Worm (Caenorhabditis elegans) whole organism, L4 larva: ENCODE results near the gene str-87.

Experiments
- F26F4.8 ChIP-seq: fragments of 200-800 bp; sonication (Bioruptor generic); conservative IDR thresholded peaks from 2 replicates; pipeline ENCODE4 v1.3.6; 2022; ENCODE audit warnings: missing genetic modification characterization, missing compliant biosample characterization
- F49E8.2 ChIP-seq: sonication (generic microtip); optimal IDR thresholded peaks from 2 replicates; lab custom pipeline; 2016; ENCODE audit warnings: missing compliant biosample characterization, mild to moderate bottlenecking, missing genetic modification characterization, borderline replicate concordance
- T26A8.4 ChIP-seq: fragments of 200-800 bp; sonication (Bioruptor generic); IDR thresholded peaks from 2 replicates; pipeline ENCODE4 v1.3.6; 2022; ENCODE audit warnings: missing genetic modification characterization, missing compliant biosample characterization
- Y48G9A.11 ChIP-seq: fragments of 200-800 bp; sonication (Bioruptor generic); IDR thresholded peaks from 2 replicates; pipeline ENCODE4 v1.3.6; 2022; ENCODE audit warnings: missing genetic modification reagents, missing genetic modification characterization, missing compliant biosample characterization
- Y5F2A.4 ChIP-seq: fragments of 200-800 bp; sonication (Bioruptor generic); optimal IDR thresholded peaks from 2 replicates; lab custom pipeline; 2018; ENCODE audit warnings: mild to moderate bottlenecking, missing genetic modification characterization, missing compliant biosample characterization
- Y75B8A.6 ChIP-seq: fragments of 200-800 bp; sonication (Bioruptor generic); IDR thresholded peaks from 2 replicates; pipeline ENCODE4 v1.3.6; 2022; ENCODE audit warnings: missing genetic modification reagents, missing genetic modification characterization, missing compliant biosample characterization
- aha-1 ChIP-seq: fragments of 150-350 bp; peaks from one replicate; lab custom pipeline; 2014; ENCODE audit warnings: missing biosample characterization, missing genetic modification characterization
- aly-2 ChIP-seq: sonication (generic microtip); optimal IDR thresholded peaks from 2 replicates; lab custom pipeline; 2018; ENCODE audit warnings: missing biosample characterization, missing genetic modification characterization
- ceh-20 ChIP-seq: fragments of 200-800 bp; sonication (Bioruptor generic); IDR thresholded peaks from 2 replicates; pipeline ENCODE4 v1.3.6; 2022; ENCODE audit warnings: missing genetic modification reagents, missing genetic modification characterization, missing compliant biosample characterization
- ceh-28 ChIP-seq: fragments of 150-350 bp; optimal IDR thresholded peaks from 2 replicates; lab custom pipeline; 2014; ENCODE audit warnings: missing biosample characterization, missing genetic modification reagents, missing genetic modification characterization
- ceh-32 ChIP-seq: sonication (generic microtip); optimal IDR thresholded peaks from 2 replicates; lab custom pipeline; 2016; ENCODE audit warnings: mild to moderate bottlenecking, missing genetic modification characterization, missing compliant biosample characterization; ENCODE audit not compliant: poor library complexity
- cey-2 ChIP-seq: sonication (generic microtip); optimal IDR thresholded peaks from 3 replicates; lab custom pipeline; 2017; ENCODE audit warnings: missing genetic modification characterization, mild to moderate bottlenecking, missing compliant biosample characterization, antibody characterized with exemption, borderline replicate concordance; ENCODE audit not compliant: insufficient read depth
- daf-16 ChIP-seq, 3 experiments: sonication (generic microtip); optimal IDR thresholded peaks; 2 replicates each; lab custom pipeline; 2016 to 2017; ENCODE audit warnings: missing genetic modification characterization in 3 of 3, missing genetic modification reagents in 3 of 3, mild to moderate bottlenecking in 2 of 3, missing compliant biosample characterization in 2 of 3, missing biosample characterization in 1 of 3, moderate library complexity in 1 of 3
- daf-19 ChIP-seq: fragments of 200-800 bp; sonication (Bioruptor generic); conservative IDR thresholded peaks from 2 replicates; pipeline ENCODE4 v1.3.6; 2022; ENCODE audit warnings: missing genetic modification characterization, missing compliant biosample characterization
- daf-8 ChIP-seq: fragments of 200-800 bp; sonication (Bioruptor generic); IDR thresholded peaks from 2 replicates; pipeline ENCODE4 v1.3.6; 2022; ENCODE audit warnings: missing genetic modification characterization, missing compliant biosample characterization
- dve-1 ChIP-seq: sonication (generic microtip); optimal IDR thresholded peaks from 2 replicates; lab custom pipeline; 2017; ENCODE audit warnings: antibody characterized with exemption, mild to moderate bottlenecking, missing genetic modification characterization, missing compliant biosample characterization; ENCODE audit not compliant: insufficient read depth
- egl-27 ChIP-seq: sonication (generic microtip); optimal IDR thresholded peaks from 3 replicates; lab custom pipeline; 2017; ENCODE audit warnings: missing biosample characterization, missing genetic modification reagents, missing genetic modification characterization
- egl-43 ChIP-seq: fragments of 200-800 bp; sonication (Bioruptor generic); IDR thresholded peaks from 2 replicates; pipeline ENCODE4 v1.3.6; 2022; ENCODE audit warnings: missing genetic modification reagents, missing genetic modification characterization, missing compliant biosample characterization
- gei-8 ChIP-seq: fragments of 200-800 bp; sonication (Bioruptor generic); optimal IDR thresholded peaks from 2 replicates; lab custom pipeline; 2018; ENCODE audit warnings: mild to moderate bottlenecking, missing genetic modification characterization, missing compliant biosample characterization
- hlh-11 ChIP-seq: fragments of 200-800 bp; sonication (Bioruptor generic); optimal IDR thresholded peaks from 2 replicates; lab custom pipeline; 2018; ENCODE audit warnings: mild to moderate bottlenecking, missing genetic modification characterization, missing compliant biosample characterization
- hlh-30 ChIP-seq: sonication (generic microtip); optimal IDR thresholded peaks from 2 replicates; lab custom pipeline; 2017; ENCODE audit warnings: antibody characterized with exemption, mild to moderate bottlenecking, missing genetic modification characterization, missing compliant biosample characterization; ENCODE audit not compliant: insufficient read depth
- hmg-1.1 ChIP-seq: fragments of 200-800 bp; sonication (Bioruptor generic); IDR thresholded peaks from 2 replicates; pipeline ENCODE4 v1.3.6; 2022; ENCODE audit warnings: missing genetic modification reagents, missing genetic modification characterization, missing compliant biosample characterization
- lin-1 ChIP-seq: fragments of 200-800 bp; sonication (Bioruptor generic); IDR thresholded peaks from 2 replicates; pipeline ENCODE4 v1.3.6; 2022; ENCODE audit warnings: missing genetic modification reagents, missing genetic modification characterization, missing compliant biosample characterization
- lin-39 ChIP-seq: fragments of 150-350 bp; optimal IDR thresholded peaks from 2 replicates; lab custom pipeline; 2014; ENCODE audit warnings: missing biosample characterization, missing genetic modification reagents, missing genetic modification characterization
- mxl-3 ChIP-seq: fragments of 200-800 bp; sonication (Bioruptor generic); optimal IDR thresholded peaks from 2 replicates; lab custom pipeline; 2018; ENCODE audit warnings: mild to moderate bottlenecking, missing genetic modification characterization, missing compliant biosample characterization
- nhr-102 ChIP-seq: sonication (generic microtip); optimal IDR thresholded peaks from 2 replicates; lab custom pipeline; 2016; ENCODE audit warnings: mild to moderate bottlenecking, missing genetic modification characterization, moderate library complexity, missing compliant biosample characterization
- nhr-111 ChIP-seq: fragments of 200-800 bp; sonication (Bioruptor generic); optimal IDR thresholded peaks from 2 replicates; lab custom pipeline; 2018; ENCODE audit warnings: mild to moderate bottlenecking, missing genetic modification characterization, missing compliant biosample characterization
- nhr-76 ChIP-seq: fragments of 150-350 bp; optimal IDR thresholded peaks from 2 replicates; lab custom pipeline; 2014; ENCODE audit warnings: missing biosample characterization, missing genetic modification characterization
- nhr-77 ChIP-seq: fragments of 150-350 bp; optimal IDR thresholded peaks from 2 replicates; lab custom pipeline; 2014; ENCODE audit warnings: missing biosample characterization, missing genetic modification characterization
- set-16 ChIP-seq: fragments of 200-800 bp; sonication (Bioruptor generic); IDR thresholded peaks from 2 replicates; pipeline ENCODE4 v1.3.6; 2022; ENCODE audit warnings: missing genetic modification reagents, missing genetic modification characterization, missing compliant biosample characterization
- skn-1 ChIP-seq: fragments of 150-350 bp; optimal IDR thresholded peaks from 2 replicates; lab custom pipeline; 2014; ENCODE audit warnings: missing biosample characterization, missing genetic modification characterization
- snpc-4 ChIP-seq: fragments of 150-350 bp; optimal IDR thresholded peaks from 2 replicates; lab custom pipeline; 2014; ENCODE audit warnings: missing biosample characterization, missing genetic modification characterization
- tag-97 ChIP-seq: fragments of 200-800 bp; sonication (Bioruptor generic); IDR thresholded peaks from 2 replicates; pipeline ENCODE4 v1.3.6; 2022; ENCODE audit warnings: missing genetic modification characterization, missing compliant biosample characterization
- unc-130 ChIP-seq: sonication (generic microtip); optimal IDR thresholded peaks from 2 replicates; lab custom pipeline; 2016; ENCODE audit warnings: missing genetic modification reagents, missing genetic modification characterization, missing compliant biosample characterization
- unc-62 ChIP-seq, 3 experiments: fragments of 150-350 bp in 1 of 3; sonication (generic microtip); optimal IDR thresholded peaks in 2 of 3; peaks in 1 of 3; 1 replicate in 1 of 3; 2 replicates in 2 of 3; lab custom pipeline; 2014 to 2017; ENCODE audit warnings: missing biosample characterization in 3 of 3, missing genetic modification characterization in 3 of 3, missing genetic modification reagents in 3 of 3, missing genotype in 1 of 3
- vab-7 ChIP-seq: fragments of 200-800 bp; sonication (Bioruptor generic); IDR thresholded peaks from 2 replicates; pipeline ENCODE4 v1.3.6; 2022; ENCODE audit warnings: missing genetic modification reagents, missing genetic modification characterization, missing compliant biosample characterization
- zag-1 ChIP-seq: fragments of 150-350 bp; optimal IDR thresholded peaks from 2 replicates; lab custom pipeline; 2014; ENCODE audit warnings: missing biosample characterization, missing genetic modification characterization
- zfp-2 ChIP-seq: sonication (generic microtip); optimal IDR thresholded peaks from 2 replicates; lab custom pipeline; 2016; ENCODE audit warnings: mild to moderate bottlenecking, missing genetic modification characterization, missing compliant biosample characterization
- zfp-3 ChIP-seq: fragments of 200-800 bp; sonication (Bioruptor generic); conservative IDR thresholded peaks from 2 replicates; pipeline ENCODE4 v1.3.6; 2022; ENCODE audit warnings: missing genetic modification reagents, missing genetic modification characterization, missing compliant biosample characterization
- zip-11 ChIP-seq: fragments of 200-800 bp; sonication (Bioruptor generic); IDR thresholded peaks from 2 replicates; pipeline ENCODE4 v1.3.6; 2022; ENCODE audit warnings: missing genetic modification characterization, missing compliant biosample characterization
- ztf-7 ChIP-seq: fragments of 150-350 bp; optimal IDR thresholded peaks from 2 replicates; lab custom pipeline; 2014; ENCODE audit warnings: missing biosample characterization, missing genetic modification characterization

Gene str-87

DNA sequence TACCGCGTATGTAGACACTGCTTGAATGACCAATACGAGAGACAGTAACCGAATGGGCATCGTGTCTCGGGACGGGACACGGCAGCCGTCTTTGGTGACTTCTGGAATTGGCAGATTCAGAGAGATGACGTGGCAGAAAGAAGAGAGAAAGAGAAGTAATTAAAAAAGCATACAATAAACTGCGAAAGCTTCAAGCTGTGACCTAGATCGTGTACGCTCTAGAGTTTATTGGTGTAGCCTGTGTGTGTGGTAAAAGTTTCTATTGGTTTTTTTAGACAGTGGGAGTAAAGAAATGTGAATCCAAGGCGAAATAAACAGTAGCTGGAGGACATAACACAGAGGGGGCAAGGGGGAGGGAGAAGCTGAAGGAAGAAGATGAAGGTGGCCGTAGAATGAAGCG is 44.0 kb downstream of the str-87 start, which contains the start of gene T19A5.3:
Gene T19A5.3 (minus strand): TSS at position 101 of the 400 bp plus-strand sequence.
- TF ChIP-seq egl-43 (GFP tag; lab: Robert Waterston, UW) = no peak
- TF ChIP-seq tag-97 (GFP tag; lab: Robert Waterston, UW) = no peak
- no peak for TF ChIP-seq nhr-111 (GFP tag; lab: Kevin White, UChicago)
- TF ChIP-seq zip-11 = no peak
- no peak for TF ChIP-seq hlh-11 (tag; lab: Kevin White, UChicago)
- TF ChIP-seq cey-2 (tag; lab: Kevin White, UChicago) = no peak
- no peak for TF ChIP-seq unc-130
- TF ChIP-seq nhr-102 (tag; lab: Kevin White, UChicago) = no peak
- TF ChIP-seq gei-8 (GFP tag; lab: Kevin White, UChicago) = no peak
- no peak for TF ChIP-seq ceh-32 (tag; lab: Kevin White, UChicago)
- TF ChIP-seq nhr-76 (tag; lab: Kevin White, UChicago) = no peak

DNA sequence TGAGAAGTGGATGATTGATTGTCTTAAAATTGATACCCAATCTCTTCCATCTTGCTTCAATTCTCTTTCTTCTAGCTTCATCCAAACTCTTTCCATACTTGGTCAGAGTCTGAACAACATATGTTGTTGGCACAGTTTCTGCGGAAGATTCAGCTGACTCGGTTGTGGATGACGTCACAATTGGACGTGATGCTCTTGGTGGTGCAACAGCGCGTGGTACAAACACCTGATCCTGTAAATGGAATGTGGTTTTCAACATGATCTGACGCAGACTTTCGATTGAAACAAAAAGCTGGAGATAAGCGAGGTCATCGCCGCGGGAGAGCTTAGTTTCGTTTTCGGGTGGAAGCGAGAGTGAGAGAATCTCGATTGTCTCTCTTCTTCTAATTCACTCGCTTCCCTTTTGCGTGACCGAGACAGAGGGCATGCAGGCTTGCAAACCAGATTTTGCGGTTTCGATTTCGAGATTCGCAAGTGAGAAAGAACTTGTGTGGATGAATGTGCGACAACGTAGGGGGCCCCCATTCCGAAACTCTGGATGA is 45.5 kb downstream of the str-87 start:
- no peak for TF ChIP-seq ceh-20
- TF ChIP-seq gei-8 (GFP tag; lab: Kevin White, UChicago) = no peak
- peak; percentile 71 for TF ChIP-seq hlh-30 (tag; lab: Kevin White, UChicago)
- peak; percentile 22 for TF ChIP-seq aha-1 (tag; lab: Kevin White, UChicago)
- peak; percentile 7 for TF ChIP-seq mxl-3 (GFP tag; lab: Kevin White, UChicago)

DNA sequence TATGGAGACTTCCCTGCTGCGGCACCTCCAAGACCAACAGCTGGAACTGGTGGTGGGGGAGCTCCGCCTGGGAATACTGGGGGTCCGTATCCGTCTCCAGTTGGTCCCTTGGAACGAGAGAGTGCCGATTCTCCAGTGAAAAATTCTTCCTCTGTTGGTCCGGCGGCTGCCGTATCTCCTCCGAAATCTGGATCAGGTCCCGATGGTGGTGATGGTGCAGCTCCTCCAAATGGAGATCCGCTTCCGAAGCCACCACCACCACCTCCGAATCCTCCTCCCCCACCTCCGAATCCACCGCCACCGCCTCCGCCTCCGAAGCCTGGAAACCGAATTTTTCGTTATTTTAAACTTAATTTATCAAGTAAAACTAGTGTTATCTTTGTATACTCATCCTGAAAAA is 47.6 kb downstream of the str-87 start:
- TF ChIP-seq set-16 (GFP tag; lab: Robert Waterston, UW) (peak; percentile 95), unc-62 (GFP tag; optimal IDR thresholded peaks at IDR 0.05 in 1 of 2; lab: Kevin White, UChicago) (peak in 1 of 2 experiments; percentile 42), unc-62 (tag; optimal IDR thresholded peaks at IDR 0.05; lab: Kevin White, UChicago) (no peak), F26F4.8 (no peak)

DNA sequence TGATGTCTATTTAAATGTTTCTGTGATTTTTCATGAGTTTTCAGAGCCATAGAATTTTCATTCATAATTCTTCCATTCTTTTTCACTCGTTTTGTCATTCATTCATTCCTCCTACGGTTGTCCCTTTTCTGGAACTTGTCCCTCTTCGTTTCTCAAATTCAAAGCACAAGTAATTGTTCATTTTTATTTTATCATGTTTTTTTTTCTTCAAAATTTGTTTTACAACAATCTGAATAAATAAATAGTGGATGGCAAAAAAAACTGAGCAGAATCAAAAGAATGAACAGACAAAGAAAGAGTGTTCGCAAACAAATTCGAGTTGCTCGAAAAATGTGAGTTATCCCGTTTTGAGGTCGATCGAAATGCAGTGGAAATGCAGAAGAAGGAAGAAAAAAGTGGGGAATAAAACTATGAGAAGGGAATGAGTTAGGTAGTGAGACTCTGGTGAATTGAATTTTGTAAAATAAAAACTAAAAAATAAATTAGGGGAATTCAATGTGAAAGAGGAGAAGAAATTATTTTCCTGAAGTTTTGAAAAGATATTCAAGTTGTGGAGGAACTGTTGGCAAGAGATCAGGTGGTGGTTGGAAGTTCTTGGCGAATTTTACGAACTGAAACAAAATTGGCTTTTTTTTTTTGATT is 48.5 kb downstream of the str-87 start:
- peak; percentile 77 for TF ChIP-seq T26A8.4
- TF ChIP-seq skn-1 (tag; lab: Kevin White, UChicago) = no peak
- TF ChIP-seq Y5F2A.4 = peak; percentile 55
- TF ChIP-seq nhr-102 (tag; lab: Kevin White, UChicago) = no peak
- TF ChIP-seq aly-2 (tag; lab: Kevin White, UChicago) = no peak
- TF ChIP-seq Y75B8A.6 (GFP tag; lab: Robert Waterston, UW) = no peak
- peak; percentile 87 for TF ChIP-seq lin-1 (GFP tag; lab: Robert Waterston, UW)
- TF ChIP-seq daf-8 (GFP tag; lab: Robert Waterston, UW) = no peak
- TF ChIP-seq ceh-28 = no peak
- 0 out of 2 replicates have a peak, but pooled peaks have one; percentile 13 for TF ChIP-seq vab-7
- peak; percentile 88 for TF ChIP-seq zfp-3
- TF ChIP-seq hlh-11 (tag; lab: Kevin White, UChicago) = peak; percentile 47
- TF ChIP-seq daf-19 = 0 out of 2 replicates have a peak, but pooled peaks have one; percentile 29
- no peak for TF ChIP-seq snpc-4 (tag; lab: Kevin White, UChicago)
- no peak for TF ChIP-seq ztf-7 (tag; lab: Kevin White, UChicago)
- no peak for TF ChIP-seq mxl-3 (GFP tag; lab: Kevin White, UChicago)
- no peak for TF ChIP-seq F49E8.2 (tag; lab: Kevin White, UChicago)
- no peak for TF ChIP-seq egl-27 (tag; lab: Kevin White, UChicago)
- TF ChIP-seq Y48G9A.11 (GFP tag; lab: Robert Waterston, UW) = no peak
- TF ChIP-seq dve-1 (tag; lab: Kevin White, UChicago) = peak; percentile 37
- TF ChIP-seq zip-11 = no peak
- 0 out of 2 replicates have a peak, but pooled peaks have one; percentile 13 for TF ChIP-seq hmg-1.1 (GFP tag; lab: Robert Waterston, UW)
- TF ChIP-seq lin-39 (tag; lab: Kevin White, UChicago) = no peak
- no peak for TF ChIP-seq unc-62 (GFP tag; optimal IDR thresholded peaks at IDR 0.05 in 1 of 2; lab: Kevin White, UChicago)
- TF ChIP-seq unc-62 (tag; optimal IDR thresholded peaks at IDR 0.05; lab: Kevin White, UChicago) = no peak
- no peak for TF ChIP-seq nhr-77 (tag; lab: Kevin White, UChicago)
- no peak for TF ChIP-seq cey-2 (tag; lab: Kevin White, UChicago)
- peak in 1 of 2 experiments; percentile 58 for TF ChIP-seq daf-16 (GFP tag; optimal IDR thresholded peaks at IDR 0.05; lab: Kevin White, UChicago)
- peak; percentile 42 for TF ChIP-seq daf-16 (tag; optimal IDR thresholded peaks at IDR 0.05; lab: Kevin White, UChicago)
- no peak for TF ChIP-seq zfp-2 (tag; lab: Kevin White, UChicago)
- no peak for TF ChIP-seq zag-1 (tag; lab: Kevin White, UChicago)
